Worm (Caenorhabditis elegans) whole organism, late embryonic: Measurements from ENCODE around the gene gtf-2E2.

Experiments
- C38D4.7 ChIP-seq: fragments of 200-800 bp; sonication (Bioruptor generic); optimal IDR thresholded peaks from 2 replicates; lab custom pipeline; 2018; ENCODE audit warnings: mild to moderate bottlenecking, missing genetic modification characterization, moderate library complexity, missing compliant biosample characterization
- Y22D7AL.16 ChIP-seq: sonication (generic microtip); optimal IDR thresholded peaks from 2 replicates; lab custom pipeline; 2016; ENCODE audit warnings: missing genetic modification characterization, missing compliant biosample characterization
- ceh-2 ChIP-seq: sonication (generic microtip); optimal IDR thresholded peaks from 2 replicates; lab custom pipeline; 2016; ENCODE audit warnings: missing genotype, missing genetic modification characterization, missing compliant biosample characterization
- ceh-31 ChIP-seq: sonication (generic microtip); optimal IDR thresholded peaks from 2 replicates; lab custom pipeline; 2016; ENCODE audit warnings: missing genetic modification characterization, missing compliant biosample characterization
- elt-2 ChIP-seq: sonication (generic microtip); optimal IDR thresholded peaks from 2 replicates; lab custom pipeline; 2016; ENCODE audit warnings: missing genetic modification reagents, missing genetic modification characterization, missing compliant biosample characterization
- eyg-1 ChIP-seq: sonication (generic microtip); optimal IDR thresholded peaks from 2 replicates; lab custom pipeline; 2016; ENCODE audit warnings: missing genotype, missing genetic modification characterization, missing compliant biosample characterization
- fax-1 ChIP-seq: sonication (generic microtip); optimal IDR thresholded peaks from 2 replicates; lab custom pipeline; 2016; ENCODE audit warnings: missing genotype, missing genetic modification characterization, missing compliant biosample characterization
- hlh-6 ChIP-seq: sonication (generic microtip); optimal IDR thresholded peaks from 2 replicates; lab custom pipeline; 2016; ENCODE audit warnings: missing genotype, missing genetic modification characterization, missing compliant biosample characterization
- lim-6 ChIP-seq: sonication (generic microtip); optimal IDR thresholded peaks from 2 replicates; lab custom pipeline; 2016; ENCODE audit warnings: missing genetic modification characterization, missing compliant biosample characterization
- odd-2 ChIP-seq: sonication (generic microtip); optimal IDR thresholded peaks from 2 replicates; lab custom pipeline; 2017; ENCODE audit warnings: antibody characterized with exemption, mild to moderate bottlenecking, missing genetic modification characterization, missing compliant biosample characterization
- unc-42 ChIP-seq: sonication (generic microtip); optimal IDR thresholded peaks from 2 replicates; lab custom pipeline; 2016; ENCODE audit warnings: missing genotype, missing genetic modification characterization, missing compliant biosample characterization

Gene gtf-2E2

ce11 chrII:11495307-11495706 lies 47.0 kb downstream of the gtf-2E2 start, which contains the start of the genes ooc-3 and B0334.4:
Gene ooc-3, minus strand, starts transcription at chrII:11495321.
Gene B0334.4, plus strand, starts transcription at chrII:11495692.
- TF ChIP-seq unc-42 (tag; lab: Kevin White, UChicago): peak; percentile 70
- TF ChIP-seq lim-6 (tag; lab: Kevin White, UChicago): no peak
- TF ChIP-seq odd-2 (tag; lab: Kevin White, UChicago): no peak
- TF ChIP-seq hlh-6 (tag; lab: Kevin White, UChicago): no peak

- no peak for TF ChIP-seq fax-1
- no peak for TF ChIP-seq C38D4.7 (GFP tag; lab: Kevin White, UChicago)
- peak; percentile 27 for TF ChIP-seq elt-2 (tag; lab: Kevin White, UChicago)
- TF ChIP-seq ceh-2 (tag; lab: Kevin White, UChicago): no peak
- TF ChIP-seq eyg-1 (tag; lab: Kevin White, UChicago): no peak
- no peak for TF ChIP-seq ceh-31 (tag; lab: Kevin White, UChicago)
- no peak for TF ChIP-seq Y22D7AL.16
Measured at ce11 chrII:11492843-11493242, 49.5 kb downstream of the gtf-2E2 start, which contains the start of gene hacl-1. Gene hacl-1, minus strand, starts transcription at chrII:11492963.
